Worm (Caenorhabditis elegans) whole organism, L4/young adult: ENCODE results near the gene pig-1.

Experiments used
- W03F9.2 ChIP-seq: fragments of 150-350 bp; optimal IDR thresholded peaks from 2 replicates; lab custom pipeline; 2014; ENCODE audit warnings: missing biosample characterization, missing genetic modification characterization
- dao-5 ChIP-seq: sonication (generic microtip); optimal IDR thresholded peaks from 2 replicates; lab custom pipeline; 2016; ENCODE audit warnings: missing genotype, missing genetic modification characterization, moderate library complexity, missing compliant biosample characterization
- him-1 ChIP-seq: sonication (generic microtip); optimal IDR thresholded peaks from 2 replicates; lab custom pipeline; 2016; ENCODE audit warnings: missing genotype, missing genetic modification reagents, missing genetic modification characterization, missing compliant biosample characterization

DNA sequence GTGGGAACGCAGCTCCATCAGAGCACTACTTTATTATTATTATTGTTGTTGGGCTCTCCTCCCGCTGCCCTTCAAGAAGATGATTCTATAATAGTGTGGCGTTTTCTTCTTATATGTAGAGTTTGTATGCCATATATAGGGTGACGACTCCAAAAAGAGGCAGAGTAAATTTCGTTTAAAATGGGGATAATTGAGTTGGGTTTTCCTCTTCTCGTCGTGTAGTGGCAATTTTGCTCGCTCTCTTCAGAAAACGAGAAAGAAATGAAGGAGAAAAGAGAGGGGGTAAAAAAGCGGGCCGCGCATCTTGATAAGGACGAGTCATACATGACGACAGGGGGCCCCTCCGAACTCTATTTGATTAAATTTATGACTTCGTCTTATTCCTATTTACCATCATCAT, 44.2 kb upstream of the pig-1 start:
- TF ChIP-seq him-1 (tag; lab: Kevin White, UChicago) (no peak), W03F9.2 (tag; lab: Kevin White, UChicago) (no peak), dao-5 (tag; lab: Kevin White, UChicago) (no peak)
